Fruit fly (Drosophila melanogaster) whole organism, embryonic: ENCODE data around the gene CG34290.

Experiments
- CG10267 ChIP-seq: fragments of 200-800 bp; sonication (Bioruptor generic); optimal IDR thresholded peaks from 2 replicates; lab custom pipeline; 2018; ENCODE audit warnings: missing biosample characterization, mild to moderate bottlenecking, missing genetic modification characterization, moderate library complexity
- CG12942 ChIP-seq: fragments of 200-800 bp; sonication (Bioruptor generic); optimal IDR thresholded peaks from 3 replicates; lab custom pipeline; 2016; ENCODE audit warnings: missing biosample characterization, missing genetic modification characterization
- CG15269 ChIP-seq: fragments of 200-800 bp; sonication (Bioruptor generic); optimal IDR thresholded peaks from 2 replicates; lab custom pipeline; 2018; ENCODE audit warnings: missing biosample characterization, mild to moderate bottlenecking, missing genetic modification characterization, moderate library complexity
- CG15514 ChIP-seq: fragments of 200-800 bp; sonication (Bioruptor generic); optimal IDR thresholded peaks from 3 replicates; lab custom pipeline; 2017; ENCODE audit warnings: missing biosample characterization, missing genetic modification characterization, mild to moderate bottlenecking, moderate library complexity, missing genetic modification reagents
- CG15601 ChIP-seq: fragments of 200-800 bp; sonication (Bioruptor generic); optimal IDR thresholded peaks from 3 replicates; lab custom pipeline; 2019; ENCODE audit warnings: missing biosample characterization, mild to moderate bottlenecking, missing genetic modification characterization, moderate library complexity
- CG17186 ChIP-seq: fragments of 200-800 bp; sonication (Bioruptor generic); optimal IDR thresholded peaks from 3 replicates; lab custom pipeline; 2017; ENCODE audit warnings: missing biosample characterization, missing genetic modification reagents, missing genetic modification characterization
- CG2712 ChIP-seq: fragments of 200-800 bp; optimal IDR thresholded peaks from 3 replicates; lab custom pipeline; 2019; ENCODE audit warnings: missing biosample characterization, mild to moderate bottlenecking, missing genetic modification characterization, moderate library complexity
- CG34376 ChIP-seq: fragments of 200-800 bp; sonication (Bioruptor generic); optimal IDR thresholded peaks from 2 replicates; lab custom pipeline; 2018; ENCODE audit warnings: missing biosample characterization, mild to moderate bottlenecking, missing genetic modification characterization
- CG3847 ChIP-seq: fragments of 200-800 bp; sonication (Bioruptor generic); IDR thresholded peaks from 2 replicates; pipeline ENCODE4 v1.3.6; 2022; ENCODE audit warnings: missing biosample characterization, missing genetic modification characterization
- CG4404 ChIP-seq: fragments of 200-800 bp; sonication (Bioruptor generic); IDR thresholded peaks from 2 replicates; pipeline ENCODE4 v1.3.6; 2022; ENCODE audit warnings: missing biosample characterization, missing genetic modification characterization
- CG5180 ChIP-seq: fragments of 200-800 bp; sonication (Bioruptor generic); optimal IDR thresholded peaks from 3 replicates; lab custom pipeline; 2017; ENCODE audit warnings: missing biosample characterization, missing genetic modification characterization, mild to moderate bottlenecking, moderate library complexity, missing genetic modification reagents
- CG7556 ChIP-seq: fragments of 200-800 bp; sonication (Bioruptor generic); optimal IDR thresholded peaks from 2 replicates; lab custom pipeline; 2017; ENCODE audit warnings: missing biosample characterization, mild to moderate bottlenecking, missing genetic modification characterization
- CG7786 ChIP-seq: fragments of 200-800 bp; sonication (Bioruptor generic); optimal IDR thresholded peaks from 2 replicates; lab custom pipeline; 2016; ENCODE audit warnings: missing biosample characterization, missing genetic modification characterization
- CG8290 ChIP-seq, 3 experiments: fragments of 200-800 bp; sonication (Bioruptor generic); optimal IDR thresholded peaks; 2 replicates each; lab custom pipeline; 2016 to 2019; ENCODE audit warnings: missing biosample characterization in 3 of 3, missing genetic modification characterization in 3 of 3, mild to moderate bottlenecking in 2 of 3, moderate library complexity in 1 of 3
- CG8388 ChIP-seq: fragments of 200-800 bp; sonication (Bioruptor generic); optimal IDR thresholded peaks from 2 replicates; lab custom pipeline; 2019; ENCODE audit warnings: missing biosample characterization, mild to moderate bottlenecking, missing genetic modification characterization, moderate library complexity
- CG8478 ChIP-seq: fragments of >200 bp; optimal IDR thresholded peaks from 2 replicates; lab custom pipeline; 2018
- CG9609 ChIP-seq: fragments of 200-800 bp; sonication (Bioruptor generic); optimal IDR thresholded peaks from 3 replicates; lab custom pipeline; 2016; ENCODE audit warnings: missing biosample characterization, missing genetic modification characterization
- CG9727 ChIP-seq: fragments of 200-800 bp; sonication (Bioruptor generic); optimal IDR thresholded peaks from 3 replicates; lab custom pipeline; 2017; ENCODE audit warnings: missing biosample characterization, mild to moderate bottlenecking, missing genetic modification characterization
- CHES-1-like ChIP-seq: fragments of 200-800 bp; sonication (Bioruptor generic); optimal IDR thresholded peaks from 2 replicates; lab custom pipeline; 2016; ENCODE audit warnings: missing biosample characterization, missing genetic modification characterization
- Dad ChIP-seq: fragments of 200-800 bp; sonication (Bioruptor generic); optimal IDR thresholded peaks from 3 replicates; lab custom pipeline; 2016; ENCODE audit warnings: missing biosample characterization, missing genetic modification characterization
- Dref ChIP-seq: fragments of 200-800 bp; sonication (Bioruptor generic); IDR thresholded peaks from 2 replicates; pipeline ENCODE4 v1.3.6; 2022; ENCODE audit warnings: missing biosample characterization, missing genetic modification characterization
- Elba2 ChIP-seq: fragments of 200-800 bp; sonication (Bioruptor generic); optimal IDR thresholded peaks from 3 replicates; lab custom pipeline; 2016; ENCODE audit warnings: missing biosample characterization, missing genetic modification characterization
- Gug ChIP-seq: fragments of 200-800 bp; sonication (Bioruptor generic); IDR thresholded peaks from 4 replicates; pipeline ENCODE4 v1.3.6; 2022; ENCODE audit warnings: missing biosample characterization, missing genetic modification characterization
- H15 ChIP-seq: fragments of 200-800 bp; sonication (Bioruptor generic); IDR thresholded peaks from 3 replicates; pipeline ENCODE4 v1.3.6; 2022; ENCODE audit warnings: missing biosample characterization, missing genetic modification characterization
- Hey ChIP-seq: fragments of 200-800 bp; sonication (Bioruptor generic); optimal IDR thresholded peaks from 3 replicates; lab custom pipeline; 2018; ENCODE audit warnings: missing biosample characterization, mild to moderate bottlenecking, missing genetic modification characterization
- HmgZ ChIP-seq: fragments of 200-800 bp; sonication (Bioruptor generic); optimal IDR thresholded peaks from 2 replicates; lab custom pipeline; 2018; ENCODE audit warnings: missing biosample characterization, mild to moderate bottlenecking, missing genetic modification characterization
- Lim3 ChIP-seq: fragments of 200-800 bp; sonication (Bioruptor generic); IDR thresholded peaks from 2 replicates; pipeline ENCODE4 v1.3.6; 2022; ENCODE audit warnings: missing biosample characterization, missing genetic modification characterization
- Mes4 ChIP-seq: fragments of 200-800 bp; sonication (Bioruptor generic); optimal IDR thresholded peaks from 2 replicates; lab custom pipeline; 2016; ENCODE audit warnings: missing biosample characterization, missing genetic modification characterization
- Myb ChIP-seq: fragments of 200-800 bp; sonication (Bioruptor generic); optimal IDR thresholded peaks from 2 replicates; lab custom pipeline; 2016; ENCODE audit warnings: missing biosample characterization, missing genetic modification characterization
- Ptx1 ChIP-seq: fragments of 200-800 bp; sonication (Bioruptor generic); IDR thresholded peaks from 2 replicates; pipeline ENCODE4 v1.3.6; 2022; ENCODE audit warnings: missing biosample characterization, missing genetic modification characterization
- Sin3A ChIP-seq: fragments of >200 bp; optimal IDR thresholded peaks from 2 replicates; lab custom pipeline; 2018
- Sox102F ChIP-seq: fragments of 200-800 bp; sonication (Bioruptor generic); optimal IDR thresholded peaks from 2 replicates; lab custom pipeline; 2018; ENCODE audit warnings: missing biosample characterization, mild to moderate bottlenecking, missing genetic modification characterization, moderate library complexity
- ab ChIP-seq: fragments of 200-800 bp; sonication (Bioruptor generic); optimal IDR thresholded peaks from 2 replicates; lab custom pipeline; 2016; ENCODE audit warnings: missing biosample characterization, missing genetic modification characterization
- bigmax ChIP-seq: fragments of 200-800 bp; sonication (Bioruptor generic); optimal IDR thresholded peaks from 2 replicates; lab custom pipeline; 2018; ENCODE audit warnings: missing biosample characterization, mild to moderate bottlenecking, missing genetic modification characterization
- btn ChIP-seq: fragments of 200-800 bp; sonication (Bioruptor generic); optimal IDR thresholded peaks from 2 replicates; lab custom pipeline; 2016; ENCODE audit warnings: missing biosample characterization, missing genetic modification characterization
- caup ChIP-seq: fragments of 200-800 bp; sonication (Bioruptor generic); optimal IDR thresholded peaks from 3 replicates; lab custom pipeline; 2017; ENCODE audit warnings: missing biosample characterization, mild to moderate bottlenecking, missing genetic modification characterization, moderate library complexity; ENCODE audit not compliant: severe bottlenecking
- croc ChIP-seq: fragments of 200-800 bp; sonication (Bioruptor generic); conservative IDR thresholded peaks from 3 replicates; pipeline ENCODE4 v1.3.6; 2022; ENCODE audit warnings: missing biosample characterization, missing genetic modification characterization
- ems ChIP-seq: fragments of 200-800 bp; sonication (Bioruptor generic); optimal IDR thresholded peaks from 3 replicates; lab custom pipeline; 2016; ENCODE audit warnings: missing biosample characterization, missing genetic modification characterization
- eyg ChIP-seq: fragments of 200-800 bp; sonication (Bioruptor generic); optimal IDR thresholded peaks from 3 replicates; lab custom pipeline; 2016; ENCODE audit warnings: missing biosample characterization, missing genetic modification characterization
- fd64A ChIP-seq: fragments of 200-800 bp; sonication (Bioruptor generic); optimal IDR thresholded peaks from 3 replicates; lab custom pipeline; 2018; ENCODE audit warnings: missing biosample characterization, mild to moderate bottlenecking, missing genetic modification characterization
- fru ChIP-seq: fragments of >200 bp; optimal IDR thresholded peaks from 2 replicates; lab custom pipeline; 2017
- inv ChIP-seq: fragments of 200-800 bp; sonication (Bioruptor generic); IDR thresholded peaks from 2 replicates; pipeline ENCODE4 v1.3.6; 2022; ENCODE audit warnings: missing biosample characterization, missing genetic modification characterization; ENCODE audit not compliant: partially characterized antibody
- lilli ChIP-seq: fragments of 200-800 bp; sonication (Bioruptor generic); optimal IDR thresholded peaks from 3 replicates; lab custom pipeline; 2016; ENCODE audit warnings: missing biosample characterization, missing genetic modification characterization
- mld ChIP-seq: fragments of 200-800 bp; sonication (Bioruptor generic); IDR thresholded peaks from 3 replicates; pipeline ENCODE4 v1.3.6; 2022; ENCODE audit warnings: missing biosample characterization, missing genetic modification characterization; ENCODE audit not compliant: partially characterized antibody
- nerfin-2 ChIP-seq: fragments of 200-800 bp; sonication (Bioruptor generic); IDR thresholded peaks from 2 replicates; pipeline ENCODE4 v1.3.6; 2022; ENCODE audit warnings: missing biosample characterization, missing genetic modification characterization; ENCODE audit not compliant: partially characterized antibody
- pita ChIP-seq: fragments of 200-800 bp; sonication (Bioruptor generic); optimal IDR thresholded peaks from 2 replicates; lab custom pipeline; 2017; ENCODE audit warnings: missing biosample characterization, mild to moderate bottlenecking, missing genetic modification characterization
- sima ChIP-seq: fragments of 200-800 bp; sonication (Bioruptor generic); optimal IDR thresholded peaks from 2 replicates; lab custom pipeline; 2016; ENCODE audit warnings: missing biosample characterization, missing genetic modification characterization
- tio ChIP-seq: fragments of 200-800 bp; sonication (Bioruptor generic); optimal IDR thresholded peaks from 2 replicates; lab custom pipeline; 2017; ENCODE audit warnings: missing biosample characterization, missing genetic modification characterization, inconsistent platforms
- vnd ChIP-seq: fragments of 200-800 bp; sonication (Bioruptor generic); IDR thresholded peaks from 3 replicates; pipeline ENCODE4 v1.3.6; 2022; ENCODE audit warnings: missing biosample characterization, missing genetic modification characterization; ENCODE audit not compliant: partially characterized antibody
- vvl ChIP-seq: fragments of 200-800 bp; sonication (Bioruptor generic); IDR thresholded peaks from 2 replicates; pipeline ENCODE4 v1.3.6; 2022; ENCODE audit warnings: missing biosample characterization, missing genetic modification characterization
- wdn ChIP-seq: fragments of 200-800 bp; sonication (Bioruptor generic); IDR thresholded peaks from 2 replicates; pipeline ENCODE4 v1.3.6; 2022; ENCODE audit warnings: missing biosample characterization, missing genetic modification characterization

Gene CG34290

dm6 chr3R:24271071-24271470, 18.5 kb downstream of the CG34290 start, which contains the start of gene jar (continued):
- no peak for TF ChIP-seq Elba2 (GFP tag; lab: Kevin White, UChicago)
- no peak for TF ChIP-seq Gug
- peak; percentile 49 for TF ChIP-seq Sin3A (lab: Kevin White, UChicago)
- no peak for TF ChIP-seq CG7786 (GFP tag; lab: Kevin White, UChicago)
- TF ChIP-seq caup (GFP tag; lab: Kevin White, UChicago): peak; percentile 44
- TF ChIP-seq CG8388: peak; percentile 26
- TF ChIP-seq CG3847: peak; percentile 65
- TF ChIP-seq CG17186 (GFP tag; lab: Kevin White, UChicago): peak; percentile 99
- TF ChIP-seq Lim3: no peak
- TF ChIP-seq Hey (tag; lab: Kevin White, UChicago): peak; percentile 21
- TF ChIP-seq inv (GFP tag; lab: Robert Waterston, UW): peak; percentile 83
- no peak for TF ChIP-seq tio (GFP tag; lab: Kevin White, UChicago)
- TF ChIP-seq CG2712 (tag; lab: Kevin White, UChicago): peak; percentile 65
- peak; percentile 82 for TF ChIP-seq vvl (GFP tag; lab: Robert Waterston, UW)
- peak; percentile 99 for TF ChIP-seq Myb (GFP tag; lab: Kevin White, UChicago)
- no peak for TF ChIP-seq ab (GFP tag; lab: Kevin White, UChicago)
- TF ChIP-seq sima: no peak
- no peak for TF ChIP-seq CG9609 (GFP tag; lab: Kevin White, UChicago)
- TF ChIP-seq ems (GFP tag; lab: Kevin White, UChicago): peak; percentile 14
- TF ChIP-seq CG10267 (tag; lab: Kevin White, UChicago): peak; percentile 78
- TF ChIP-seq mld: peak; percentile 70; the same call in 2 of the 3 replicates
- peak; percentile 68 for TF ChIP-seq HmgZ (tag; lab: Kevin White, UChicago)
- TF ChIP-seq bigmax (GFP tag; lab: Kevin White, UChicago): peak; percentile 50
- peak; percentile 85 for TF ChIP-seq CG15514 (GFP tag; lab: Kevin White, UChicago)
- TF ChIP-seq Dad (GFP tag; lab: Kevin White, UChicago): peak; percentile 27
- peak; percentile 37 for TF ChIP-seq CG15601 (tag; lab: Kevin White, UChicago)
- peak; percentile 55 for TF ChIP-seq Dref (GFP tag; lab: Robert Waterston, UW)
- peak; percentile 79 for TF ChIP-seq CG34376 (GFP tag; lab: Kevin White, UChicago)
- TF ChIP-seq croc: no peak
- TF ChIP-seq fd64A (GFP tag; lab: Kevin White, UChicago): peak; percentile 1
- TF ChIP-seq Sox102F: no peak
- TF ChIP-seq CG15269 (tag; lab: Kevin White, UChicago): peak; percentile 50
- TF ChIP-seq CG5180 (GFP tag; lab: Kevin White, UChicago): peak; percentile 56
- TF ChIP-seq CG9727 (GFP tag; lab: Kevin White, UChicago): peak; percentile 44
- TF ChIP-seq vnd (GFP tag; lab: Robert Waterston, UW): peak; percentile 74
- TF ChIP-seq nerfin-2 (GFP tag; lab: Robert Waterston, UW): peak; percentile 54; the same call in 1 of the 2 replicates
- peak; percentile 66 for TF ChIP-seq CHES-1-like
- no peak for TF ChIP-seq Mes4 (GFP tag; lab: Kevin White, UChicago)
- no peak for TF ChIP-seq fru (lab: Kevin White, UChicago)
- no peak for TF ChIP-seq pita (GFP tag; lab: Kevin White, UChicago)
- no peak for TF ChIP-seq eyg (GFP tag; lab: Kevin White, UChicago)
- TF ChIP-seq CG8478 (lab: Kevin White, UChicago): no peak
- no peak for TF ChIP-seq CG12942 (GFP tag; lab: Kevin White, UChicago)
- TF ChIP-seq CG4404 (GFP tag; lab: Robert Waterston, UW): no peak
- TF ChIP-seq Ptx1 (GFP tag; lab: Robert Waterston, UW): 0 out of 2 replicates have a peak, but pooled peaks have one; percentile 17
- peak; percentile 3 for TF ChIP-seq CG8290 (GFP tag; optimal IDR thresholded peaks at IDR 0.05; lab: Kevin White, UChicago)
- peak in 1 of 2 experiments; percentile 80 for TF ChIP-seq CG8290 (tag; optimal IDR thresholded peaks at IDR 0.05; lab: Kevin White, UChicago)
- no peak for TF ChIP-seq H15 (GFP tag; lab: Robert Waterston, UW)
- no peak for TF ChIP-seq wdn
- TF ChIP-seq CG7556 (GFP tag; lab: Kevin White, UChicago): no peak
- no peak for TF ChIP-seq btn (GFP tag; lab: Kevin White, UChicago)
- TF ChIP-seq lilli: peak; percentile 12
